Worm (Caenorhabditis elegans): ENCODE measurements around the gene nhr-44.

nhr-44 gene

ce11 chrV:8939424-8940065 is 24.4 kb downstream of the nhr-44 start:
- TF ChIP-seq ztf-23 (GFP tag; IDR thresholded peaks at IDR 0.05): no peak
- TF ChIP-seq tab-1 (GFP tag; IDR thresholded peaks at IDR 0.05): no peak
- no peak for TF ChIP-seq med-1 (GFP tag; optimal IDR thresholded peaks at IDR 0.05; ENCODE audit: insufficient read depth)
- TF ChIP-seq flt-1 (GFP tag; IDR thresholded peaks at IDR 0.05): no peak
- no peak for TF ChIP-seq klf-2 (GFP tag; conservative IDR thresholded peaks at IDR 0.05)
- TF ChIP-seq ref-1 (GFP tag; conservative IDR thresholded peaks at IDR 0.05): no peak
- TF ChIP-seq T22C8.4 (GFP tag; IDR thresholded peaks at IDR 0.05): no peak

ce11 chrV:8938943-8939342 is 25.0 kb downstream of the nhr-44 start:
- TF ChIP-seq med-1 (GFP tag; optimal IDR thresholded peaks at IDR 0.05; ENCODE audit: insufficient read depth): no peak
- no peak for TF ChIP-seq klf-2 (GFP tag; conservative IDR thresholded peaks at IDR 0.05)
- TF ChIP-seq tab-1 (GFP tag; IDR thresholded peaks at IDR 0.05): no peak
- no peak for TF ChIP-seq ztf-29 (GFP tag; IDR thresholded peaks at IDR 0.05)
- TF ChIP-seq ztf-23 (GFP tag; IDR thresholded peaks at IDR 0.05): no peak
- TF ChIP-seq ref-1 (GFP tag; conservative IDR thresholded peaks at IDR 0.05): no peak
- no peak for TF ChIP-seq T22C8.4 (GFP tag; IDR thresholded peaks at IDR 0.05)
- TF ChIP-seq cog-1 (tag; optimal IDR thresholded peaks at IDR 0.05): no peak
- TF ChIP-seq flt-1 (GFP tag; IDR thresholded peaks at IDR 0.05): no peak

- no peak for TF ChIP-seq cog-1 (tag; optimal IDR thresholded peaks at IDR 0.05)
- TF ChIP-seq ztf-23 (GFP tag; IDR thresholded peaks at IDR 0.05): no peak
- no peak for TF ChIP-seq med-1 (GFP tag; optimal IDR thresholded peaks at IDR 0.05; ENCODE audit: insufficient read depth)
- TF ChIP-seq klf-2 (GFP tag; conservative IDR thresholded peaks at IDR 0.05): no peak
- no peak for TF ChIP-seq ztf-29 (GFP tag; IDR thresholded peaks at IDR 0.05)
- TF ChIP-seq ref-1 (GFP tag; conservative IDR thresholded peaks at IDR 0.05): no peak
- no peak for TF ChIP-seq flt-1 (GFP tag; IDR thresholded peaks at IDR 0.05)
- TF ChIP-seq tab-1 (GFP tag; IDR thresholded peaks at IDR 0.05): no peak
- no peak for TF ChIP-seq T22C8.4 (GFP tag; IDR thresholded peaks at IDR 0.05)
Observed at ce11 chrV:8938445-8938844, 25.5 kb downstream of the nhr-44 start.

- no peak for TF ChIP-seq ref-1 (GFP tag; conservative IDR thresholded peaks at IDR 0.05)
- no peak for TF ChIP-seq tab-1 (GFP tag; IDR thresholded peaks at IDR 0.05)
- TF ChIP-seq T22C8.4 (GFP tag; IDR thresholded peaks at IDR 0.05): no peak
- TF ChIP-seq ztf-23 (GFP tag; IDR thresholded peaks at IDR 0.05): no peak
Observed at ce11 chrV:8937476-8938249, 26.2 kb downstream of the nhr-44 start.

- TF ChIP-seq ref-1 (GFP tag; conservative IDR thresholded peaks at IDR 0.05) (no peak), T22C8.4 (GFP tag; IDR thresholded peaks at IDR 0.05) (no peak), ztf-23 (GFP tag; IDR thresholded peaks at IDR 0.05) (no peak), klf-2 (GFP tag; conservative IDR thresholded peaks at IDR 0.05) (no peak), tab-1 (GFP tag; IDR thresholded peaks at IDR 0.05) (no peak), cog-1 (tag; optimal IDR thresholded peaks at IDR 0.05) (no peak)
Observed at ce11 chrV:8936791-8937475, 27.0 kb downstream of the nhr-44 start.

ce11 chrV:8936184-8936589 is 27.7 kb downstream of the nhr-44 start, which contains the start of gene unc-23:
Gene unc-23, plus strand, starts transcription at chrV:8936359.
- TF ChIP-seq cog-1 (tag; optimal IDR thresholded peaks at IDR 0.05): no peak
- TF ChIP-seq klf-2 (GFP tag; conservative IDR thresholded peaks at IDR 0.05): 0 out of 2 replicates have a peak, but pooled peaks have one; percentile 7
- TF ChIP-seq ztf-23 (GFP tag; IDR thresholded peaks at IDR 0.05): no peak
- no peak for TF ChIP-seq ref-1 (GFP tag; conservative IDR thresholded peaks at IDR 0.05)
- TF ChIP-seq ztf-29 (GFP tag; IDR thresholded peaks at IDR 0.05): no peak

- TF ChIP-seq med-1 (GFP tag; optimal IDR thresholded peaks at IDR 0.05; ENCODE audit: insufficient read depth) (no peak), flt-1 (GFP tag; IDR thresholded peaks at IDR 0.05) (no peak), T22C8.4 (GFP tag; IDR thresholded peaks at IDR 0.05) (no peak), ztf-29 (GFP tag; IDR thresholded peaks at IDR 0.05) (no peak), ztf-23 (GFP tag; IDR thresholded peaks at IDR 0.05) (no peak), klf-2 (GFP tag; conservative IDR thresholded peaks at IDR 0.05) (no peak), cog-1 (tag; optimal IDR thresholded peaks at IDR 0.05) (no peak), tab-1 (GFP tag; IDR thresholded peaks at IDR 0.05) (no peak), ref-1 (GFP tag; conservative IDR thresholded peaks at IDR 0.05) (no peak)
Observed at ce11 chrV:8935104-8935503, 28.8 kb downstream of the nhr-44 start.

- TF ChIP-seq ztf-29 (GFP tag; IDR thresholded peaks at IDR 0.05): no peak
- TF ChIP-seq klf-2 (GFP tag; conservative IDR thresholded peaks at IDR 0.05): no peak
- no peak for TF ChIP-seq ztf-23 (GFP tag; IDR thresholded peaks at IDR 0.05)
- TF ChIP-seq flt-1 (GFP tag; IDR thresholded peaks at IDR 0.05): no peak
- no peak for TF ChIP-seq T22C8.4 (GFP tag; IDR thresholded peaks at IDR 0.05)
- no peak for TF ChIP-seq cog-1 (tag; optimal IDR thresholded peaks at IDR 0.05)
- TF ChIP-seq tab-1 (GFP tag; IDR thresholded peaks at IDR 0.05): no peak
- no peak for TF ChIP-seq med-1 (GFP tag; optimal IDR thresholded peaks at IDR 0.05; ENCODE audit: insufficient read depth)
- no peak for TF ChIP-seq ref-1 (GFP tag; conservative IDR thresholded peaks at IDR 0.05)
Observed at ce11 chrV:8934264-8934663, 29.6 kb downstream of the nhr-44 start.

ce11 chrV:8932318-8932717 is 31.6 kb downstream of the nhr-44 start, which contains the start of gene H14N18.2:
Gene H14N18.2, plus strand, starts transcription at chrV:8932618.
- TF ChIP-seq tab-1 (GFP tag; IDR thresholded peaks at IDR 0.05) (no peak), cog-1 (tag; optimal IDR thresholded peaks at IDR 0.05) (no peak), klf-2 (GFP tag; conservative IDR thresholded peaks at IDR 0.05) (no peak), med-1 (GFP tag; optimal IDR thresholded peaks at IDR 0.05; ENCODE audit: insufficient read depth) (no peak), flt-1 (GFP tag; IDR thresholded peaks at IDR 0.05) (no peak), ref-1 (GFP tag; conservative IDR thresholded peaks at IDR 0.05) (no peak), ztf-29 (GFP tag; IDR thresholded peaks at IDR 0.05) (no peak), T22C8.4 (GFP tag; IDR thresholded peaks at IDR 0.05) (no peak), ztf-23 (GFP tag; IDR thresholded peaks at IDR 0.05) (no peak)

Data from whole organism, midembryonic.